Worm (Caenorhabditis elegans) whole organism, L4 larva: ENCODE measurements around the gene ran-1.

Experiments used
- F10B5.3 ChIP-seq: sonication (generic microtip); optimal IDR thresholded peaks from 2 replicates; lab custom pipeline; 2016; ENCODE audit warnings: mild to moderate bottlenecking, missing genetic modification characterization, missing compliant biosample characterization
- F26F4.8 ChIP-seq: fragments of 200-800 bp; sonication (Bioruptor generic); conservative IDR thresholded peaks from 2 replicates; pipeline ENCODE4 v1.3.6; 2022; ENCODE audit warnings: missing genetic modification characterization, missing compliant biosample characterization
- R02D3.7 ChIP-seq: fragments of 150-350 bp; sonication (generic microtip); optimal IDR thresholded peaks from 3 replicates; lab custom pipeline; 2014; ENCODE audit warnings: missing biosample characterization, missing genetic modification characterization
- T26A8.4 ChIP-seq: fragments of 200-800 bp; sonication (Bioruptor generic); IDR thresholded peaks from 2 replicates; pipeline ENCODE4 v1.3.6; 2022; ENCODE audit warnings: missing genetic modification characterization, missing compliant biosample characterization
- Y105C5A.15 ChIP-seq: fragments of 200-800 bp; sonication (Bioruptor generic); IDR thresholded peaks from 2 replicates; pipeline ENCODE4 v1.3.6; 2022; ENCODE audit warnings: missing genetic modification characterization, missing compliant biosample characterization
- Y75B8A.6 ChIP-seq: fragments of 200-800 bp; sonication (Bioruptor generic); IDR thresholded peaks from 2 replicates; pipeline ENCODE4 v1.3.6; 2022; ENCODE audit warnings: missing genetic modification reagents, missing genetic modification characterization, missing compliant biosample characterization
- ZK337.2 ChIP-seq: fragments of 200-800 bp; sonication (Bioruptor generic); IDR thresholded peaks from 2 replicates; pipeline ENCODE4 v1.3.6; 2022; ENCODE audit warnings: missing genetic modification reagents, missing genetic modification characterization, missing compliant biosample characterization
- ZK546.5 ChIP-seq, 2 experiments: sonication (generic microtip); optimal IDR thresholded peaks; 2 replicates each; lab custom pipeline; 2017; ENCODE audit warnings: missing biosample characterization in 2 of 2, missing genetic modification characterization in 2 of 2
- arid-1 ChIP-seq: fragments of 200-800 bp; sonication (Bioruptor generic); conservative IDR thresholded peaks from 2 replicates; pipeline ENCODE4 v1.3.6; 2022; ENCODE audit warnings: missing genetic modification reagents, missing genetic modification characterization, missing compliant biosample characterization
- ceh-20 ChIP-seq: fragments of 200-800 bp; sonication (Bioruptor generic); IDR thresholded peaks from 2 replicates; pipeline ENCODE4 v1.3.6; 2022; ENCODE audit warnings: missing genetic modification reagents, missing genetic modification characterization, missing compliant biosample characterization
- ceh-32 ChIP-seq: sonication (generic microtip); optimal IDR thresholded peaks from 2 replicates; lab custom pipeline; 2016; ENCODE audit warnings: mild to moderate bottlenecking, missing genetic modification characterization, missing compliant biosample characterization; ENCODE audit not compliant: poor library complexity
- ceh-62 ChIP-seq: sonication (generic microtip); optimal IDR thresholded peaks from 2 replicates; lab custom pipeline; 2017; ENCODE audit warnings: missing biosample characterization, missing genetic modification characterization
- ces-1 ChIP-seq: fragments of 150-350 bp; sonication (generic microtip); optimal IDR thresholded peaks from 4 replicates; lab custom pipeline; 2014; ENCODE audit warnings: missing biosample characterization, missing genetic modification reagents, missing genetic modification characterization
- cey-2 ChIP-seq: sonication (generic microtip); optimal IDR thresholded peaks from 3 replicates; lab custom pipeline; 2017; ENCODE audit warnings: missing genetic modification characterization, mild to moderate bottlenecking, missing compliant biosample characterization, antibody characterized with exemption, borderline replicate concordance; ENCODE audit not compliant: insufficient read depth
- daf-12 ChIP-seq: fragments of 150-350 bp; optimal IDR thresholded peaks from 2 replicates; lab custom pipeline; 2014; ENCODE audit warnings: missing biosample characterization, missing genetic modification reagents, missing genetic modification characterization
- daf-16 ChIP-seq, 3 experiments: sonication (generic microtip); optimal IDR thresholded peaks; 2 replicates each; lab custom pipeline; 2016 to 2017; ENCODE audit warnings: missing genetic modification characterization in 3 of 3, missing genetic modification reagents in 3 of 3, mild to moderate bottlenecking in 2 of 3, missing compliant biosample characterization in 2 of 3, missing biosample characterization in 1 of 3, moderate library complexity in 1 of 3
- daf-19 ChIP-seq: fragments of 200-800 bp; sonication (Bioruptor generic); conservative IDR thresholded peaks from 2 replicates; pipeline ENCODE4 v1.3.6; 2022; ENCODE audit warnings: missing genetic modification characterization, missing compliant biosample characterization
- daf-8 ChIP-seq: fragments of 200-800 bp; sonication (Bioruptor generic); IDR thresholded peaks from 2 replicates; pipeline ENCODE4 v1.3.6; 2022; ENCODE audit warnings: missing genetic modification characterization, missing compliant biosample characterization
- dmd-6 ChIP-seq: fragments of 200-800 bp; sonication (Bioruptor generic); IDR thresholded peaks from 2 replicates; pipeline ENCODE4 v1.3.6; 2022; ENCODE audit warnings: missing genetic modification reagents, missing genetic modification characterization, missing compliant biosample characterization
- dmd-8 ChIP-seq: fragments of 200-800 bp; sonication (Bioruptor generic); IDR thresholded peaks from 2 replicates; pipeline ENCODE4 v1.3.6; 2022; ENCODE audit warnings: missing genetic modification characterization, missing compliant biosample characterization
- egl-43 ChIP-seq: fragments of 200-800 bp; sonication (Bioruptor generic); IDR thresholded peaks from 2 replicates; pipeline ENCODE4 v1.3.6; 2022; ENCODE audit warnings: missing genetic modification reagents, missing genetic modification characterization, missing compliant biosample characterization
- fos-1 ChIP-seq: fragments of 150-350 bp; optimal IDR thresholded peaks from 2 replicates; lab custom pipeline; 2014; ENCODE audit warnings: missing biosample characterization, missing genetic modification characterization
- hlh-11 ChIP-seq: fragments of 200-800 bp; sonication (Bioruptor generic); optimal IDR thresholded peaks from 2 replicates; lab custom pipeline; 2018; ENCODE audit warnings: mild to moderate bottlenecking, missing genetic modification characterization, missing compliant biosample characterization
- lim-7 ChIP-seq: fragments of 200-800 bp; sonication (Bioruptor generic); IDR thresholded peaks from 2 replicates; pipeline ENCODE4 v1.3.6; 2022; ENCODE audit warnings: missing genetic modification characterization, missing compliant biosample characterization
- lin-13 ChIP-seq: fragments of 150-350 bp; optimal IDR thresholded peaks from 2 replicates; lab custom pipeline; 2014; ENCODE audit warnings: missing biosample characterization, missing genetic modification reagents, missing genetic modification characterization
- lsy-2 ChIP-seq, 2 experiments: fragments of 150-350 bp in 1 of 2; sonication (generic microtip) in 1 of 2; optimal IDR thresholded peaks; 2 replicates each; lab custom pipeline; 2014 to 2017; ENCODE audit warnings: missing biosample characterization in 2 of 2, missing genetic modification characterization in 2 of 2
- mxl-2 ChIP-seq: fragments of 200-800 bp; sonication (Bioruptor generic); conservative IDR thresholded peaks from 2 replicates; pipeline ENCODE4 v1.3.6; 2022; ENCODE audit warnings: missing genetic modification reagents, missing genetic modification characterization, missing compliant biosample characterization
- mxl-3 ChIP-seq: fragments of 200-800 bp; sonication (Bioruptor generic); optimal IDR thresholded peaks from 2 replicates; lab custom pipeline; 2018; ENCODE audit warnings: mild to moderate bottlenecking, missing genetic modification characterization, missing compliant biosample characterization
- nhr-102 ChIP-seq: sonication (generic microtip); optimal IDR thresholded peaks from 2 replicates; lab custom pipeline; 2016; ENCODE audit warnings: mild to moderate bottlenecking, missing genetic modification characterization, moderate library complexity, missing compliant biosample characterization
- nhr-237 ChIP-seq: sonication (generic microtip); optimal IDR thresholded peaks from 2 replicates; lab custom pipeline; 2017; ENCODE audit warnings: missing biosample characterization, missing genetic modification characterization
- nhr-25 ChIP-seq: sonication (generic microtip); optimal IDR thresholded peaks from 2 replicates; lab custom pipeline; 2017; ENCODE audit warnings: missing genetic modification characterization, mild to moderate bottlenecking, missing compliant biosample characterization, antibody characterized with exemption, moderate library complexity, borderline replicate concordance; ENCODE audit not compliant: insufficient read depth
- nhr-41 ChIP-seq: fragments of 200-800 bp; sonication (Bioruptor generic); IDR thresholded peaks from 2 replicates; pipeline ENCODE4 v1.3.6; 2022; ENCODE audit warnings: missing genetic modification reagents, missing genetic modification characterization, missing compliant biosample characterization
- nhr-6 ChIP-seq: fragments of 150-350 bp; optimal IDR thresholded peaks from 2 replicates; lab custom pipeline; 2014; ENCODE audit warnings: missing biosample characterization, missing genetic modification characterization
- nhr-76 ChIP-seq: fragments of 150-350 bp; optimal IDR thresholded peaks from 2 replicates; lab custom pipeline; 2014; ENCODE audit warnings: missing biosample characterization, missing genetic modification characterization
- pha-4 ChIP-seq, 2 experiments: fragments of 150-350 bp in 1 of 2; fragments of 200-800 bp in 1 of 2; sonication (Bioruptor generic) in 1 of 2; IDR thresholded peaks in 1 of 2; optimal IDR thresholded peaks in 1 of 2; 2 replicates each; pipeline versions ENCODE4 v1.3.6 to Lab custom; 2014 to 2022; ENCODE audit warnings: missing genetic modification characterization in 2 of 2, missing genetic modification reagents in 2 of 2, missing biosample characterization in 1 of 2, missing compliant biosample characterization in 1 of 2
- php-3 ChIP-seq: fragments of 200-800 bp; sonication (Bioruptor generic); IDR thresholded peaks from 2 replicates; pipeline ENCODE4 v1.3.6; 2022; ENCODE audit warnings: missing genetic modification reagents, missing genetic modification characterization, missing compliant biosample characterization
- rbr-2 ChIP-seq: sonication (generic microtip); optimal IDR thresholded peaks from 2 replicates; lab custom pipeline; 2016; ENCODE audit warnings: missing genotype, missing genetic modification characterization, missing compliant biosample characterization
- saeg-2 ChIP-seq: fragments of 200-800 bp; sonication (Bioruptor generic); IDR thresholded peaks from 2 replicates; pipeline ENCODE4 v1.3.6; 2022; ENCODE audit warnings: missing genetic modification reagents, missing genetic modification characterization, missing compliant biosample characterization
- skn-1 ChIP-seq: fragments of 150-350 bp; optimal IDR thresholded peaks from 2 replicates; lab custom pipeline; 2014; ENCODE audit warnings: missing biosample characterization, missing genetic modification characterization
- snpc-4 ChIP-seq: fragments of 150-350 bp; optimal IDR thresholded peaks from 2 replicates; lab custom pipeline; 2014; ENCODE audit warnings: missing biosample characterization, missing genetic modification characterization
- tra-1 ChIP-seq: fragments of 200-800 bp; sonication (Bioruptor generic); IDR thresholded peaks from 2 replicates; pipeline ENCODE4 v1.3.6; 2022; ENCODE audit warnings: missing genetic modification reagents, missing genetic modification characterization, missing compliant biosample characterization
- unc-39 ChIP-seq: sonication (generic microtip); optimal IDR thresholded peaks from 2 replicates; lab custom pipeline; 2017; ENCODE audit warnings: missing biosample characterization, missing genetic modification characterization
- unc-62 ChIP-seq, 3 experiments: fragments of 150-350 bp in 1 of 3; sonication (generic microtip); optimal IDR thresholded peaks in 2 of 3; peaks in 1 of 3; 1 replicate in 1 of 3; 2 replicates in 2 of 3; lab custom pipeline; 2014 to 2017; ENCODE audit warnings: missing biosample characterization in 3 of 3, missing genetic modification characterization in 3 of 3, missing genetic modification reagents in 3 of 3, missing genotype in 1 of 3
- zag-1 ChIP-seq: fragments of 150-350 bp; optimal IDR thresholded peaks from 2 replicates; lab custom pipeline; 2014; ENCODE audit warnings: missing biosample characterization, missing genetic modification characterization
- zfp-2 ChIP-seq: sonication (generic microtip); optimal IDR thresholded peaks from 2 replicates; lab custom pipeline; 2016; ENCODE audit warnings: mild to moderate bottlenecking, missing genetic modification characterization, missing compliant biosample characterization
- zip-2 ChIP-seq: fragments of 150-350 bp; optimal IDR thresholded peaks from 2 replicates; lab custom pipeline; 2014; ENCODE audit warnings: missing biosample characterization, missing genetic modification characterization
- ztf-11 ChIP-seq: fragments of 150-350 bp; optimal IDR thresholded peaks from 2 replicates; lab custom pipeline; 2014; ENCODE audit warnings: missing biosample characterization, missing genetic modification characterization

The ran-1 gene

ce11 chrIII:10746406-10746807, 1.1 kb downstream of the ran-1 start (continued):
- TF ChIP-seq F10B5.3 (tag; lab: Kevin White, UChicago) (peak; percentile 29), php-3 (no peak), lin-13 (GFP tag; lab: Kevin White, UChicago) (no peak), arid-1 (GFP tag; lab: Robert Waterston, UW) (peak; percentile 74; the same call in 1 of the 2 replicates), rbr-2 (no peak), zip-2 (tag; lab: Kevin White, UChicago) (no peak), nhr-41 (GFP tag; lab: Robert Waterston, UW) (no peak), ZK337.2 (GFP tag; lab: Robert Waterston, UW) (no peak), nhr-25 (no peak), nhr-6 (tag; lab: Kevin White, UChicago) (no peak), ceh-20 (GFP tag; lab: Robert Waterston, UW) (no peak), hlh-11 (tag; lab: Kevin White, UChicago) (no peak), lsy-2 (tag; optimal IDR thresholded peaks at IDR 0.05; lab: Kevin White, UChicago) (no peak), egl-43 (peak; percentile 39; the same call in 1 of the 2 replicates), unc-39 (tag; lab: Kevin White, UChicago) (no peak), zag-1 (no peak), daf-16 (GFP tag; optimal IDR thresholded peaks at IDR 0.05; lab: Kevin White, UChicago) (peak in 1 of 2 experiments; percentile 12), daf-16 (tag; optimal IDR thresholded peaks at IDR 0.05; lab: Kevin White, UChicago) (no peak), dmd-6 (GFP tag; lab: Robert Waterston, UW) (no peak), daf-8 (GFP tag; lab: Robert Waterston, UW) (no peak), T26A8.4 (0 out of 2 replicates have a peak, but pooled peaks have one; percentile 52), saeg-2 (no peak), Y75B8A.6 (no peak)
- TF ChIP-seq, all 104 proteins: peak for 22

ce11 chrIII:10742382-10742860, 5.1 kb downstream of the ran-1 start, which contains the start of the genes tbb-1 and rib-2:
Gene tbb-1, minus strand, starts transcription at chrIII:10742432.
Gene rib-2, plus strand, starts transcription at chrIII:10742810.
- TF ChIP-seq nhr-237: no peak
- TF ChIP-seq nhr-102 (tag; lab: Kevin White, UChicago): peak; percentile 76
- TF ChIP-seq lim-7: no peak
- peak in 1 of 2 experiments; percentile 20 for TF ChIP-seq unc-62 (GFP tag; optimal IDR thresholded peaks at IDR 0.05 in 1 of 2; lab: Kevin White, UChicago)
- TF ChIP-seq unc-62 (tag; optimal IDR thresholded peaks at IDR 0.05; lab: Kevin White, UChicago): no peak
- TF ChIP-seq mxl-2 (GFP tag; lab: Robert Waterston, UW): no peak
- TF ChIP-seq daf-19: no peak
- TF ChIP-seq snpc-4 (tag; lab: Kevin White, UChicago): no peak
- no peak for TF ChIP-seq cey-2 (tag; lab: Kevin White, UChicago)
- no peak for TF ChIP-seq saeg-2
- TF ChIP-seq nhr-76: no peak
- peak; percentile 13 for TF ChIP-seq zfp-2 (tag; lab: Kevin White, UChicago)
- TF ChIP-seq F26F4.8 (GFP tag; lab: Robert Waterston, UW): no peak
- no peak for TF ChIP-seq ZK546.5 (tag; optimal IDR thresholded peaks at IDR 0.05; lab: Kevin White, UChicago)
- TF ChIP-seq unc-39 (tag; lab: Kevin White, UChicago): no peak
- TF ChIP-seq T26A8.4: peak; percentile 65
- TF ChIP-seq zip-2 (tag; lab: Kevin White, UChicago): no peak
- TF ChIP-seq Y105C5A.15 (GFP tag; lab: Robert Waterston, UW): no peak
- TF ChIP-seq mxl-3 (GFP tag; lab: Kevin White, UChicago): peak; percentile 90
- no peak for TF ChIP-seq R02D3.7 (tag; lab: Kevin White, UChicago)
- TF ChIP-seq ZK337.2 (GFP tag; lab: Robert Waterston, UW): no peak
- TF ChIP-seq ces-1 (GFP tag; lab: Kevin White, UChicago): no peak
- no peak for TF ChIP-seq daf-12 (tag; lab: Kevin White, UChicago)
- no peak for TF ChIP-seq skn-1 (tag; lab: Kevin White, UChicago)
- no peak for TF ChIP-seq ceh-62 (tag; lab: Kevin White, UChicago)
- no peak for TF ChIP-seq ceh-32 (tag; lab: Kevin White, UChicago)
- TF ChIP-seq tra-1 (GFP tag; lab: Robert Waterston, UW): peak; percentile 85
- peak; percentile 76 for TF ChIP-seq pha-4 (GFP tag; IDR thresholded peaks at IDR 0.05; lab: Robert Waterston, UW)
- no peak for TF ChIP-seq pha-4 (tag; optimal IDR thresholded peaks at IDR 0.05; lab: Kevin White, UChicago)
- TF ChIP-seq dmd-8: no peak
- peak; percentile 93 for TF ChIP-seq lin-13 (GFP tag; lab: Kevin White, UChicago)
- TF ChIP-seq nhr-41 (GFP tag; lab: Robert Waterston, UW): peak; percentile 68; the same call in 1 of the 2 replicates
- peak; percentile 38 for TF ChIP-seq fos-1 (tag; lab: Kevin White, UChicago)
- TF ChIP-seq ztf-11 (tag; lab: Kevin White, UChicago): no peak
- TF ChIP-seq ceh-20 (GFP tag; lab: Robert Waterston, UW): 0 out of 2 replicates have a peak, but pooled peaks have one; percentile 18
